Fruit fly (Drosophila melanogaster): Measurements from ENCODE around the gene CG3386.
A peak's percentile ranks its signal among the peaks of the same experiment; 100 is the strongest.

CG3386 gene

DNA sequence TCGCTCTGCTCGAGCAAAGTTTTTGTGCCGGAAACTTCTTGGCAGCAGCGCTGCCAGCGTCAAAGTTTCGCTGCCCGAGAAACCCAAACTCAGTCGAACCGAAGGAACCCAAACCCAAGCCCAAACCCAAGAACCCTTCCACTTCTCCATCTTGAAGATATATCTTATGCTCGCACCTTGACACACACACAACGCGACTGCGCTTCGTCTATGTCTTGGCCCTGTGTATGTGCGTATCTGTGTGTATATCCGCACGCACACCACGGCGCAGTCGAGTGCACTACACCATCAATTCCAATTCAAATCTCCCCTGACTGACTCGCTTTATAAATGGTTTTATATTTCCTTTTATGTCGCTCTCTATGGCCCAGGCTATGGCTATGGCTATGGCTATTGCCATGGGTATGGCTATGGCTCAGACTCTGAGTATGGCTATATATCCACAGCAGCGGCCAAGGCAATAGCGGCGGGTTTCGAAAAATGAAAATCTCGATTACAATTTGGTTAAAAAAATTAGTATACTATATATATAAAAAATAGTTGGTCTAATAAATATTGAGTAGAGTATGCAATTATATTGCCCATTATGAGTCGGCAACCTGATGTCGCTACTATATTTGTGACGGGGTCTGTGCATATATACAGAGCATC is 14.3 kb upstream of the CG3386 start (continued):
- TF ChIP-seq Trl (optimal IDR thresholded peaks at IDR 0.05) (no peak), Trl (GFP tag; optimal IDR thresholded peaks at IDR 0.05) (peak; percentile 61), Ssrp (tag; optimal IDR thresholded peaks at IDR 0.05) (peak; percentile 95), bsh (GFP tag; optimal IDR thresholded peaks at IDR 0.05) (peak; percentile 96 to 97), gem (tag; optimal IDR thresholded peaks at IDR 0.05) (peak; percentile 97), pita (GFP tag; optimal IDR thresholded peaks at IDR 0.05) (no peak), Neu2 (GFP tag; optimal IDR thresholded peaks at IDR 0.05; ENCODE audit: borderline replicate concordance) (no peak), CG7987 (GFP tag; optimal IDR thresholded peaks at IDR 0.05) (peak; percentile 91), Ets97D (GFP tag; optimal IDR thresholded peaks at IDR 0.05) (peak; percentile 23), nau (GFP tag; optimal IDR thresholded peaks at IDR 0.05) (peak; percentile 93), Ravus (GFP tag; IDR thresholded peaks at IDR 0.05) (peak; percentile 80), ash1 (GFP tag; optimal IDR thresholded peaks at IDR 0.05) (peak; percentile 46), CoRest (tag; optimal IDR thresholded peaks at IDR 0.05) (peak; percentile 95), CG31441 (GFP tag; IDR thresholded peaks at IDR 0.05) (peak; percentile 99), GATAe (GFP tag; conservative IDR thresholded peaks at IDR 0.05) (peak; percentile 82), disco-r (GFP tag; optimal IDR thresholded peaks at IDR 0.05) (no peak), tna (GFP tag; IDR thresholded peaks at IDR 0.05; ENCODE audit: partially characterized antibody) (no peak), HLHmδ (GFP tag; optimal IDR thresholded peaks at IDR 0.05) (no peak), YL-1 (GFP tag; optimal IDR thresholded peaks at IDR 0.05) (peak; percentile 90), wdn (GFP tag; IDR thresholded peaks at IDR 0.05) (peak; percentile 94), CG18619 (GFP tag; optimal IDR thresholded peaks at IDR 0.05) (peak; percentile 95), Dp (GFP tag; optimal IDR thresholded peaks at IDR 0.05) (peak; percentile 12), Oli (tag; optimal IDR thresholded peaks at IDR 0.05) (peak; percentile 97), Hr51 (GFP tag; optimal IDR thresholded peaks at IDR 0.05) (peak; percentile 81 to 96), mirr (GFP tag; optimal IDR thresholded peaks at IDR 0.05) (peak; percentile 67), TFAM (GFP tag; optimal IDR thresholded peaks at IDR 0.05) (peak; percentile 82), CG30431 (GFP tag; optimal IDR thresholded peaks at IDR 0.05) (peak; percentile 95), gcm (GFP tag; optimal IDR thresholded peaks at IDR 0.05) (peak; percentile 96), cg (GFP tag; optimal IDR thresholded peaks at IDR 0.05) (peak; percentile 84), CG11093 (GFP tag; IDR thresholded peaks at IDR 0.05) (peak; percentile 93), Hr78 (GFP tag; optimal IDR thresholded peaks at IDR 0.05) (peak in 1 of 2 experiments; percentile 89), CG11085 (GFP tag; IDR thresholded peaks at IDR 0.05) (peak; percentile 85), CG11504 (tag; optimal IDR thresholded peaks at IDR 0.05) (peak; percentile 97), bigmax (GFP tag; optimal IDR thresholded peaks at IDR 0.05) (peak; percentile 58), CrebB (tag; optimal IDR thresholded peaks at IDR 0.05) (peak; percentile 88), CG9797 (GFP tag; optimal IDR thresholded peaks at IDR 0.05) (peak; percentile 61), CG4404 (GFP tag; IDR thresholded peaks at IDR 0.05) (peak; percentile 96), Hmr (GFP tag; optimal IDR thresholded peaks at IDR 0.05) (peak; percentile 96), ac (GFP tag; optimal IDR thresholded peaks at IDR 0.05) (peak; percentile 89), MBD-R2 (GFP tag; IDR thresholded peaks at IDR 0.05) (peak; percentile 83), Myb (GFP tag; optimal IDR thresholded peaks at IDR 0.05) (peak; percentile 11), chm (GFP tag; IDR thresholded peaks at IDR 0.05) (peak; percentile 96), Dll (GFP tag; IDR thresholded peaks at IDR 0.05; ENCODE audit: partially characterized antibody) (no peak), luna (GFP tag; optimal IDR thresholded peaks at IDR 0.05) (no peak), CG3995 (GFP tag; optimal IDR thresholded peaks at IDR 0.05) (peak; percentile 45), odd (GFP tag; optimal IDR thresholded peaks at IDR 0.05) (peak; percentile 95), hth (optimal IDR thresholded peaks at IDR 0.05) (no peak), CG12942 (GFP tag; optimal IDR thresholded peaks at IDR 0.05) (peak; percentile 80), kay (GFP tag; optimal IDR thresholded peaks at IDR 0.05) (peak; percentile 89)
